Fruit fly (Drosophila melanogaster) whole organism, embryonic: ENCODE results near the gene CG10226.

ENCODE experiments used
- Adf1 ChIP-seq: fragments of 200-800 bp; sonication (Bioruptor generic); IDR thresholded peaks from 2 replicates; pipeline ENCODE4 v1.3.6; 2022; ENCODE audit warnings: missing biosample characterization, missing genetic modification characterization
- Antp ChIP-seq: fragments of 200-800 bp; sonication (Bioruptor generic); optimal IDR thresholded peaks from 3 replicates; lab custom pipeline; 2016; ENCODE audit warnings: missing biosample characterization, missing genetic modification characterization
- Atf3 ChIP-seq: fragments of 200-800 bp; sonication (Bioruptor generic); optimal IDR thresholded peaks from 3 replicates; lab custom pipeline; 2016; ENCODE audit warnings: missing biosample characterization, missing genetic modification characterization
- CG10147 ChIP-seq: fragments of 200-800 bp; sonication (Bioruptor generic); optimal IDR thresholded peaks from 2 replicates; lab custom pipeline; 2019; ENCODE audit warnings: missing biosample characterization, mild to moderate bottlenecking, missing genetic modification characterization, moderate library complexity
- CG10543 ChIP-seq: fragments of 200-800 bp; sonication (Bioruptor generic); optimal IDR thresholded peaks from 3 replicates; lab custom pipeline; 2017; ENCODE audit warnings: missing biosample characterization, mild to moderate bottlenecking, missing genetic modification characterization, moderate library complexity
- CG12104 ChIP-seq: fragments of 200-800 bp; sonication (Bioruptor generic); optimal IDR thresholded peaks from 3 replicates; lab custom pipeline; 2016; ENCODE audit warnings: missing biosample characterization, missing genetic modification characterization
- CG14667 ChIP-seq: fragments of 200-800 bp; sonication (Bioruptor generic); IDR thresholded peaks from 2 replicates; pipeline ENCODE4 v1.3.6; 2022; ENCODE audit warnings: missing biosample characterization, missing genetic modification characterization
- CG15514 ChIP-seq: fragments of 200-800 bp; sonication (Bioruptor generic); optimal IDR thresholded peaks from 3 replicates; lab custom pipeline; 2017; ENCODE audit warnings: missing biosample characterization, missing genetic modification characterization, mild to moderate bottlenecking, moderate library complexity, missing genetic modification reagents
- CG1647 ChIP-seq: fragments of 200-800 bp; sonication (Bioruptor generic); optimal IDR thresholded peaks from 3 replicates; lab custom pipeline; 2016; ENCODE audit warnings: missing biosample characterization, missing genetic modification characterization
- CG16813 ChIP-seq: fragments of 200-800 bp; sonication (Bioruptor generic); IDR thresholded peaks from 3 replicates; pipeline ENCODE4 v1.3.6; 2022; ENCODE audit warnings: missing biosample characterization, missing genetic modification characterization; ENCODE audit not compliant: partially characterized antibody
- CG17361 ChIP-seq: fragments of 200-800 bp; sonication (Bioruptor generic); IDR thresholded peaks from 3 replicates; pipeline ENCODE4 v1.3.6; 2022; ENCODE audit warnings: missing biosample characterization, missing genetic modification characterization
- CG18476 ChIP-seq: fragments of 200-800 bp; sonication (Bioruptor generic); optimal IDR thresholded peaks from 2 replicates; lab custom pipeline; 2016; ENCODE audit warnings: missing biosample characterization, mild to moderate bottlenecking, missing genetic modification characterization
- CG18599 ChIP-seq: fragments of 200-800 bp; sonication (Bioruptor generic); optimal IDR thresholded peaks from 3 replicates; lab custom pipeline; 2017; ENCODE audit warnings: missing biosample characterization, missing genetic modification characterization, mild to moderate bottlenecking, moderate library complexity, missing genetic modification reagents
- CG2120 ChIP-seq: fragments of 200-800 bp; sonication (Bioruptor generic); optimal IDR thresholded peaks from 3 replicates; lab custom pipeline; 2016; ENCODE audit warnings: missing biosample characterization, missing genetic modification characterization
- CG33557 ChIP-seq: fragments of 200-800 bp; sonication (Bioruptor generic); optimal IDR thresholded peaks from 2 replicates; lab custom pipeline; 2019; ENCODE audit warnings: missing biosample characterization, mild to moderate bottlenecking, missing genetic modification characterization, moderate library complexity
- CG4404 ChIP-seq: fragments of 200-800 bp; sonication (Bioruptor generic); IDR thresholded peaks from 2 replicates; pipeline ENCODE4 v1.3.6; 2022; ENCODE audit warnings: missing biosample characterization, missing genetic modification characterization
- CG9215 ChIP-seq: fragments of 200-800 bp; sonication (Bioruptor generic); IDR thresholded peaks from 2 replicates; pipeline ENCODE4 v1.3.6; 2022; ENCODE audit warnings: missing biosample characterization, missing genetic modification characterization
- Dfd ChIP-seq, 2 experiments: fragments of >200 bp; optimal IDR thresholded peaks; 2 replicates each; lab custom pipeline; 2017; ENCODE audit warnings: missing biosample characterization in 2 of 2, missing genetic modification characterization in 2 of 2
- Ets97D ChIP-seq: fragments of 200-800 bp; sonication (Bioruptor generic); optimal IDR thresholded peaks from 3 replicates; lab custom pipeline; 2016; ENCODE audit warnings: missing biosample characterization, missing genetic modification characterization
- Fer3 ChIP-seq: fragments of 200-800 bp; sonication (Bioruptor generic); optimal IDR thresholded peaks from 2 replicates; lab custom pipeline; 2018; ENCODE audit warnings: missing biosample characterization, mild to moderate bottlenecking, missing genetic modification characterization, moderate library complexity
- HHEX ChIP-seq: fragments of 200-800 bp; sonication (Bioruptor generic); optimal IDR thresholded peaks from 3 replicates; lab custom pipeline; 2017; ENCODE audit warnings: missing biosample characterization, mild to moderate bottlenecking, missing genetic modification characterization, missing genetic modification reagents
- Hr51 ChIP-seq, 2 experiments: fragments of 200-800 bp; sonication (Bioruptor generic); optimal IDR thresholded peaks; 2 replicates in 1 of 2; 3 replicates in 1 of 2; lab custom pipeline; 2016 to 2018; ENCODE audit warnings: missing biosample characterization in 2 of 2, missing genetic modification characterization in 2 of 2, mild to moderate bottlenecking in 1 of 2, moderate library complexity in 1 of 2
- MBD-R2 ChIP-seq: fragments of 200-800 bp; sonication (Bioruptor generic); IDR thresholded peaks from 2 replicates; pipeline ENCODE4 v1.3.6; 2022; ENCODE audit warnings: missing biosample characterization, missing genetic modification characterization
- MESR4 ChIP-seq: fragments of 200-800 bp; sonication (Bioruptor generic); optimal IDR thresholded peaks from 2 replicates; lab custom pipeline; 2018; ENCODE audit warnings: missing biosample characterization, mild to moderate bottlenecking, missing genetic modification characterization, moderate library complexity
- Myb ChIP-seq: fragments of 200-800 bp; sonication (Bioruptor generic); optimal IDR thresholded peaks from 2 replicates; lab custom pipeline; 2016; ENCODE audit warnings: missing biosample characterization, missing genetic modification characterization
- PHDP ChIP-seq: fragments of 200-800 bp; sonication (Bioruptor generic); optimal IDR thresholded peaks from 3 replicates; lab custom pipeline; 2018; ENCODE audit warnings: missing biosample characterization, mild to moderate bottlenecking, missing genetic modification characterization, moderate library complexity
- Six4 ChIP-seq: fragments of 200-800 bp; sonication (Bioruptor generic); optimal IDR thresholded peaks from 2 replicates; lab custom pipeline; 2016; ENCODE audit warnings: missing biosample characterization, missing genetic modification characterization
- Sox100B ChIP-seq: fragments of 200-800 bp; sonication (Bioruptor generic); optimal IDR thresholded peaks from 3 replicates; lab custom pipeline; 2018; ENCODE audit warnings: missing biosample characterization, mild to moderate bottlenecking, missing genetic modification characterization
- Usf ChIP-seq: fragments of 200-800 bp; sonication (Bioruptor generic); optimal IDR thresholded peaks from 2 replicates; lab custom pipeline; 2017; ENCODE audit warnings: missing genotype, missing biosample characterization, missing genetic modification characterization
- YL-1 ChIP-seq: fragments of 200-800 bp; sonication (Bioruptor generic); optimal IDR thresholded peaks from 3 replicates; lab custom pipeline; 2017; ENCODE audit warnings: missing biosample characterization, mild to moderate bottlenecking, missing genetic modification characterization
- ash1 ChIP-seq: fragments of 200-800 bp; sonication (Bioruptor generic); optimal IDR thresholded peaks from 2 replicates; lab custom pipeline; 2018; ENCODE audit warnings: missing biosample characterization, mild to moderate bottlenecking, missing genetic modification characterization
- bowl ChIP-seq: fragments of 200-800 bp; sonication (Bioruptor generic); IDR thresholded peaks from 2 replicates; pipeline ENCODE4 v1.3.6; 2022; ENCODE audit warnings: missing biosample characterization, missing genetic modification characterization
- bsh ChIP-seq, 2 experiments: fragments of 200-800 bp; sonication (Bioruptor generic); optimal IDR thresholded peaks; 2 replicates each; lab custom pipeline; 2017 to 2018; ENCODE audit warnings: mild to moderate bottlenecking in 2 of 2, missing biosample characterization in 2 of 2, missing genetic modification characterization in 2 of 2, moderate library complexity in 1 of 2
- cato ChIP-seq: fragments of 200-800 bp; sonication (Bioruptor generic); optimal IDR thresholded peaks from 2 replicates; lab custom pipeline; 2016; ENCODE audit warnings: missing biosample characterization, missing genetic modification characterization, borderline replicate concordance
- cg ChIP-seq: fragments of 200-800 bp; sonication (Bioruptor generic); optimal IDR thresholded peaks from 3 replicates; lab custom pipeline; 2019; ENCODE audit warnings: missing biosample characterization, mild to moderate bottlenecking, missing genetic modification characterization, moderate library complexity
- chm ChIP-seq: fragments of 200-800 bp; sonication (Bioruptor generic); IDR thresholded peaks from 2 replicates; pipeline ENCODE4 v1.3.6; 2022; ENCODE audit warnings: missing biosample characterization, missing genetic modification characterization
- disco-r ChIP-seq: fragments of 200-800 bp; sonication (Bioruptor generic); optimal IDR thresholded peaks from 2 replicates; lab custom pipeline; 2016; ENCODE audit warnings: missing biosample characterization, missing genetic modification characterization
- dmrt99B ChIP-seq: fragments of 200-800 bp; sonication (Bioruptor generic); optimal IDR thresholded peaks from 2 replicates; lab custom pipeline; 2018; ENCODE audit warnings: missing biosample characterization, mild to moderate bottlenecking, missing genetic modification characterization, moderate library complexity
- eyg ChIP-seq: fragments of 200-800 bp; sonication (Bioruptor generic); optimal IDR thresholded peaks from 3 replicates; lab custom pipeline; 2016; ENCODE audit warnings: missing biosample characterization, missing genetic modification characterization
- fru ChIP-seq: fragments of >200 bp; optimal IDR thresholded peaks from 2 replicates; lab custom pipeline; 2017
- grn ChIP-seq: fragments of 200-800 bp; sonication (Bioruptor generic); optimal IDR thresholded peaks from 3 replicates; lab custom pipeline; 2017; ENCODE audit warnings: missing biosample characterization, missing genetic modification characterization
- gro ChIP-seq: fragments of 200-800 bp; sonication (Bioruptor generic); optimal IDR thresholded peaks from 2 replicates; lab custom pipeline; 2016; ENCODE audit warnings: missing biosample characterization, missing genetic modification characterization
- hth ChIP-seq: fragments of >200 bp; optimal IDR thresholded peaks from 2 replicates; lab custom pipeline; 2017; ENCODE audit warnings: inconsistent platforms
- jing ChIP-seq: fragments of 200-800 bp; sonication (Bioruptor generic); optimal IDR thresholded peaks from 2 replicates; lab custom pipeline; 2018; ENCODE audit warnings: missing biosample characterization, mild to moderate bottlenecking, missing genetic modification characterization
- ken ChIP-seq: fragments of 200-800 bp; sonication (Bioruptor generic); IDR thresholded peaks from 3 replicates; pipeline ENCODE4 v1.3.6; 2022; ENCODE audit warnings: missing biosample characterization, missing genetic modification characterization
- kni ChIP-seq: fragments of 200-800 bp; sonication (Bioruptor generic); optimal IDR thresholded peaks from 3 replicates; lab custom pipeline; 2017; ENCODE audit warnings: mild to moderate bottlenecking, missing biosample characterization, missing genetic modification reagents, missing genetic modification characterization
- sens-2 ChIP-seq: fragments of 200-800 bp; sonication (Bioruptor generic); IDR thresholded peaks from 2 replicates; pipeline ENCODE4 v1.3.6; 2022; ENCODE audit warnings: missing biosample characterization, missing genetic modification characterization
- sim ChIP-seq: fragments of 200-800 bp; sonication (Bioruptor generic); IDR thresholded peaks from 2 replicates; pipeline ENCODE4 v1.3.6; 2022; ENCODE audit warnings: missing biosample characterization, missing genetic modification characterization
- slp2 ChIP-seq: fragments of 200-800 bp; sonication (Bioruptor generic); optimal IDR thresholded peaks from 2 replicates; lab custom pipeline; 2016; ENCODE audit warnings: missing biosample characterization, missing genetic modification characterization
- vnd ChIP-seq: fragments of 200-800 bp; sonication (Bioruptor generic); IDR thresholded peaks from 3 replicates; pipeline ENCODE4 v1.3.6; 2022; ENCODE audit warnings: missing biosample characterization, missing genetic modification characterization; ENCODE audit not compliant: partially characterized antibody
- wdn ChIP-seq: fragments of 200-800 bp; sonication (Bioruptor generic); IDR thresholded peaks from 2 replicates; pipeline ENCODE4 v1.3.6; 2022; ENCODE audit warnings: missing biosample characterization, missing genetic modification characterization
- yki ChIP-seq: fragments of >200 bp; optimal IDR thresholded peaks from 3 replicates; lab custom pipeline; 2018

The CG10226 gene

dm6 chr3L:6217212-6217611 is 22.7 kb downstream of the CG10226 start (continued):
- TF ChIP-seq slp2 (GFP tag; lab: Kevin White, UChicago) (peak; percentile 49), MESR4 (no peak), wdn (GFP tag; lab: Robert Waterston, UW) (no peak), Adf1 (GFP tag; lab: Robert Waterston, UW) (no peak), Myb (peak; percentile 6), CG12104 (GFP tag; lab: Kevin White, UChicago) (peak; percentile 37), fru (lab: Kevin White, UChicago) (no peak), chm (GFP tag; lab: Robert Waterston, UW) (peak; percentile 60), sim (GFP tag; lab: Robert Waterston, UW) (peak; percentile 47; the same call in 1 of the 2 replicates), cato (peak; percentile 15), gro (GFP tag; lab: Kevin White, UChicago) (no peak), CG2120 (GFP tag; lab: Kevin White, UChicago) (peak; percentile 24), MBD-R2 (GFP tag; lab: Robert Waterston, UW) (no peak), Hr51 (GFP tag; optimal IDR thresholded peaks at IDR 0.05; lab: Kevin White, UChicago) (peak in 1 of 2 experiments; percentile 71), bsh (GFP tag; optimal IDR thresholded peaks at IDR 0.05; lab: Kevin White, UChicago) (peak in 1 of 2 experiments; percentile 93), PHDP (tag; lab: Kevin White, UChicago) (peak; percentile 69), CG15514 (GFP tag; lab: Kevin White, UChicago) (no peak), dmrt99B (tag; lab: Kevin White, UChicago) (peak; percentile 77), yki (lab: Kevin White, UChicago) (no peak), CG18599 (GFP tag; lab: Kevin White, UChicago) (peak; percentile 38), eyg (GFP tag; lab: Kevin White, UChicago) (no peak), YL-1 (GFP tag; lab: Kevin White, UChicago) (no peak), CG14667 (GFP tag; lab: Robert Waterston, UW) (peak; percentile 54; the same call in 1 of the 2 replicates), Fer3 (peak; percentile 59), sens-2 (GFP tag; lab: Robert Waterston, UW) (peak; percentile 48; the same call in 1 of the 2 replicates), Atf3 (GFP tag; lab: Kevin White, UChicago) (peak; percentile 16), kni (GFP tag; lab: Kevin White, UChicago) (no peak), hth (lab: Kevin White, UChicago) (no peak), vnd (GFP tag; lab: Robert Waterston, UW) (no peak), ash1 (GFP tag; lab: Kevin White, UChicago) (no peak), cg (GFP tag; lab: Kevin White, UChicago) (no peak), CG9215 (no peak), CG17361 (GFP tag; lab: Robert Waterston, UW) (peak; percentile 82), bowl (GFP tag; lab: Robert Waterston, UW) (no peak), jing (GFP tag; lab: Kevin White, UChicago) (no peak), Sox100B (peak; percentile 67), Six4 (GFP tag; lab: Kevin White, UChicago) (peak; percentile 52), CG16813 (GFP tag; lab: Robert Waterston, UW) (no peak), CG10543 (GFP tag; lab: Kevin White, UChicago) (no peak), ken (GFP tag; lab: Robert Waterston, UW) (peak; percentile 70; the same call in 1 of the 3 replicates), Usf (GFP tag; lab: Kevin White, UChicago) (no peak), CG18476 (GFP tag; lab: Kevin White, UChicago) (peak; percentile 13), HHEX (GFP tag; lab: Kevin White, UChicago) (no peak), CG1647 (GFP tag; lab: Kevin White, UChicago) (no peak), grn (GFP tag; lab: Kevin White, UChicago) (no peak), Dfd (GFP tag; optimal IDR thresholded peaks at IDR 0.05; lab: Kevin White, UChicago) (no peak), CG4404 (GFP tag; lab: Robert Waterston, UW) (peak; percentile 53), CG10147 (GFP tag; lab: Kevin White, UChicago) (peak; percentile 31), Ets97D (GFP tag; lab: Kevin White, UChicago) (no peak), Antp (GFP tag; lab: Kevin White, UChicago) (peak; percentile 13), CG33557 (GFP tag; lab: Kevin White, UChicago) (peak; percentile 57), disco-r (GFP tag; lab: Kevin White, UChicago) (no peak)
